Fruit fly (Drosophila melanogaster) ovary, adult (tissue): ENCODE results near the gene TotC.

Experiments
- CG17801 ChIP-seq: fragments of 200-800 bp; optimal IDR thresholded peaks from 2 replicates; lab custom pipeline; 2019; ENCODE audit warnings: missing biosample characterization, mild to moderate bottlenecking, missing genetic modification characterization, moderate library complexity; ENCODE audit not compliant: partially characterized antibody

TotC gene

dm6 chr3R:20901656-20902055, 28.9 kb downstream of the TotC start, which contains the start of gene Grik:
Grik (plus strand) TSS chr3R:20901956.
- TF ChIP-seq CG17801, result no peak

- TF ChIP-seq CG17801, result no peak
Measured at dm6 chr3R:20905418-20905817, 32.6 kb downstream of the TotC start, which contains the start of gene TotX. TotX (minus strand) TSS chr3R:20905518.

- TF ChIP-seq CG17801, result no peak
Measured at dm6 chr3R:20908641-20909040, 35.9 kb downstream of the TotC start.

dm6 chr3R:20912725-20913124, 39.9 kb downstream of the TotC start:
- TF ChIP-seq CG17801, result no peak

dm6 chr3R:20914103-20914502, 41.3 kb downstream of the TotC start, which contains the start of gene hdly:
hdly (plus strand) TSS chr3R:20914296.
- peak; percentile 96 for TF ChIP-seq CG17801

- TF ChIP-seq CG17801, result no peak
Measured at dm6 chr3R:20915828-20916227, 43.0 kb downstream of the TotC start.
